Worm (Caenorhabditis elegans) whole organism, L4/young adult: Measurements from ENCODE around the gene Y39G8C.2.

ENCODE experiments used
- W03F9.2 ChIP-seq: fragments of 150-350 bp; optimal IDR thresholded peaks from 2 replicates; lab custom pipeline; 2014; ENCODE audit warnings: missing biosample characterization, missing genetic modification characterization
- dao-5 ChIP-seq: sonication (generic microtip); optimal IDR thresholded peaks from 2 replicates; lab custom pipeline; 2016; ENCODE audit warnings: missing genotype, missing genetic modification characterization, moderate library complexity, missing compliant biosample characterization
- him-1 ChIP-seq: sonication (generic microtip); optimal IDR thresholded peaks from 2 replicates; lab custom pipeline; 2016; ENCODE audit warnings: missing genotype, missing genetic modification reagents, missing genetic modification characterization, missing compliant biosample characterization

- TF ChIP-seq him-1 (tag; lab: Kevin White, UChicago) (no peak), W03F9.2 (tag; lab: Kevin White, UChicago) (no peak), dao-5 (tag; lab: Kevin White, UChicago) (no peak)
Measured at ce11 chrII:14045934-14046470, 51.4 kb downstream of the Y39G8C.2 start.
